Worm (Caenorhabditis elegans): ENCODE results near the gene W02G9.4.

DNA sequence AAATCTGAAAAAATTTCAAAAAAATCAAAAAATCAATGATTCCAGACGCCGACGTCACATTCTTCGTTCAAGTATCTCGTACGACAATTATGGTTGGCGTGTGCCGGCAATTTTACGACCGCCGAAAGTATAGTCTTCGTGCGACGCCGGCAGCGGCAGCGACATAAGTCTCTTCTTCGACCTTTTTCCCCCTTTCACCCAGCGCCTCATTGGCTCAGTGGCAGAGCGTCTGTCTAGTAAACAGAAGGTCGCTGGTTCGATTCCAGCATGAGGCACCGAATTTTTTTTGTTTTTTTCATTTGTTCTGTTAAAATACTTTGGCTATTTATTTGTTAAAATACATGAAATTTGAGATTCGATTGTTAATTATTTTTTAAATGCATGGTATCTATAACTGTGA is 7.1 kb downstream of the W02G9.4 start:
- TF ChIP-seq pag-3 (tag; optimal IDR thresholded peaks at IDR 0.05; ENCODE audit: borderline replicate concordance) (no peak), fax-1 (tag; optimal IDR thresholded peaks at IDR 0.05) (no peak), fkh-6 (tag; optimal IDR thresholded peaks at IDR 0.05) (peak; percentile 51), hlh-13 (GFP tag; optimal IDR thresholded peaks at IDR 0.05) (no peak), hlh-8 (tag; optimal IDR thresholded peaks at IDR 0.05) (no peak), elt-2 (tag; optimal IDR thresholded peaks at IDR 0.05) (peak; percentile 62)
